Worm (Caenorhabditis elegans) whole organism, midembryonic: ENCODE results near the gene srj-57.

Source experiments
- T22C8.4 ChIP-seq: fragments of 200-800 bp; sonication (Bioruptor generic); IDR thresholded peaks from 2 replicates; pipeline ENCODE4 v1.3.6; 2022; ENCODE audit warnings: missing genetic modification characterization, missing compliant biosample characterization
- cog-1 ChIP-seq: sonication (generic microtip); optimal IDR thresholded peaks from 2 replicates; lab custom pipeline; 2016; ENCODE audit warnings: missing genetic modification characterization, missing compliant biosample characterization
- flt-1 ChIP-seq: fragments of 200-800 bp; sonication (Bioruptor generic); IDR thresholded peaks from 2 replicates; pipeline ENCODE4 v1.3.6; 2022; ENCODE audit warnings: missing genetic modification characterization, missing compliant biosample characterization
- klf-2 ChIP-seq: fragments of 200-800 bp; sonication (Bioruptor generic); conservative IDR thresholded peaks from 2 replicates; pipeline ENCODE4 v1.3.6; 2022; ENCODE audit warnings: missing genetic modification reagents, missing genetic modification characterization, missing compliant biosample characterization
- med-1 ChIP-seq: sonication (generic microtip); optimal IDR thresholded peaks from 2 replicates; lab custom pipeline; 2017; ENCODE audit warnings: missing genetic modification characterization, mild to moderate bottlenecking, missing compliant biosample characterization, antibody characterized with exemption, missing genetic modification reagents; ENCODE audit not compliant: insufficient read depth
- ref-1 ChIP-seq: fragments of 200-800 bp; sonication (Bioruptor generic); conservative IDR thresholded peaks from 2 replicates; pipeline ENCODE4 v1.3.6; 2022; ENCODE audit warnings: missing genetic modification reagents, missing genetic modification characterization, missing compliant biosample characterization
- tab-1 ChIP-seq: fragments of 200-800 bp; sonication (Bioruptor generic); IDR thresholded peaks from 2 replicates; pipeline ENCODE4 v1.3.6; 2022; ENCODE audit warnings: missing genetic modification characterization, missing compliant biosample characterization
- ztf-23 ChIP-seq: fragments of 200-800 bp; sonication (Bioruptor generic); IDR thresholded peaks from 2 replicates; pipeline ENCODE4 v1.3.6; 2022; ENCODE audit warnings: missing genetic modification reagents, missing genetic modification characterization, missing compliant biosample characterization
- ztf-29 ChIP-seq: fragments of 200-800 bp; sonication (Bioruptor generic); IDR thresholded peaks from 2 replicates; pipeline ENCODE4 v1.3.6; 2022; ENCODE audit warnings: missing genetic modification reagents, missing genetic modification characterization, missing compliant biosample characterization

ce11 chrV:2836501-2836900, 18.9 kb downstream of the srj-57 start, which contains the start of gene srj-45:
- no peak for TF ChIP-seq T22C8.4 (GFP tag; lab: Robert Waterston, UW)
- TF ChIP-seq ztf-29 (GFP tag; lab: Robert Waterston, UW) = no peak
- no peak for TF ChIP-seq flt-1 (GFP tag; lab: Robert Waterston, UW)
- TF ChIP-seq ztf-23 (GFP tag; lab: Robert Waterston, UW) = no peak
- TF ChIP-seq ref-1 (GFP tag; lab: Robert Waterston, UW) = no peak
- no peak for TF ChIP-seq cog-1 (tag; lab: Kevin White, UChicago)
- TF ChIP-seq tab-1 = no peak
- TF ChIP-seq klf-2 (GFP tag; lab: Robert Waterston, UW) = no peak
- no peak for TF ChIP-seq med-1 (GFP tag; lab: Kevin White, UChicago)
